Worm (Caenorhabditis elegans): ENCODE data around the gene sams-5.

DNA sequence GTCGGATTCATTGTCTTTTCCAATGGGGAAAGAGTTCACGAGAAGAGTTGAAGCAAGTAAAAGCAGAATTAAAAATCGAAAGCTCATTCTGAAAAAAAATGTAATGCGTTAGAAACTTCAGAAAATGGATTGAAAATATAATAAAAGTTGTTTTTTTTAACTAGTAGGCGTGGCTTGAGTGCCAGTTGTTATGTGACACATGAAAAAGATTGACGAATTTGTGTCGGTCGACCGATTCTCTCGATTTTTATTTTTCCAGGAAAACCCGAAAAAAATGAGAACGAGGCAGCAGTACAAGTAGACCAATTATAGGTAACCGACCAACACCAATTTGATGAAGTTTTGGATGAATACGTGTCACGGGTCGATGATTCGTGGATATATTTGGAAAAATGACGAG, 19.6 kb downstream of the sams-5 start, which contains the start of gene nlp-16:
- TF ChIP-seq ama-1 (optimal IDR thresholded peaks at IDR 0.05) (no peak), F13C5.2 (tag; optimal IDR thresholded peaks at IDR 0.05) (no peak), B0310.2 (tag; optimal IDR thresholded peaks at IDR 0.05) (no peak), tbx-11 (GFP tag; IDR thresholded peaks at IDR 0.05) (no peak), flt-1 (GFP tag; IDR thresholded peaks at IDR 0.05) (no peak), tbx-37 (GFP tag; conservative IDR thresholded peaks at IDR 0.05) (no peak), ceh-36 (tag; optimal IDR thresholded peaks at IDR 0.05) (no peak), hmbx-1 (tag; optimal IDR thresholded peaks at IDR 0.05) (no peak), hmg-4 (GFP tag; optimal IDR thresholded peaks at IDR 0.05) (no peak), sea-1 (GFP tag; conservative IDR thresholded peaks at IDR 0.05) (no peak)
